Fruit fly (Drosophila melanogaster) whole organism, embryonic: Measurements from ENCODE around the gene CG43448.

Experiments used
- Ada2b ChIP-seq: fragments of 200-800 bp; sonication (Bioruptor generic); IDR thresholded peaks from 2 replicates; pipeline ENCODE4 v1.3.6; 2022; ENCODE audit warnings: missing biosample characterization, missing genetic modification characterization
- Asciz ChIP-seq: fragments of 200-800 bp; sonication (Bioruptor generic); optimal IDR thresholded peaks from 2 replicates; lab custom pipeline; 2017; ENCODE audit warnings: missing biosample characterization, mild to moderate bottlenecking, missing genetic modification characterization, missing genetic modification reagents
- CG10267 ChIP-seq: fragments of 200-800 bp; sonication (Bioruptor generic); optimal IDR thresholded peaks from 2 replicates; lab custom pipeline; 2018; ENCODE audit warnings: missing biosample characterization, mild to moderate bottlenecking, missing genetic modification characterization, moderate library complexity
- CG10462 ChIP-seq: fragments of 200-800 bp; sonication (Bioruptor generic); optimal IDR thresholded peaks from 2 replicates; lab custom pipeline; 2016; ENCODE audit warnings: missing biosample characterization, missing genetic modification characterization
- CG10543 ChIP-seq: fragments of 200-800 bp; sonication (Bioruptor generic); optimal IDR thresholded peaks from 3 replicates; lab custom pipeline; 2017; ENCODE audit warnings: missing biosample characterization, mild to moderate bottlenecking, missing genetic modification characterization, moderate library complexity
- CG10959 ChIP-seq: fragments of 200-800 bp; sonication (Bioruptor generic); IDR thresholded peaks from 2 replicates; pipeline ENCODE4 v1.3.6; 2022; ENCODE audit warnings: missing biosample characterization, missing genetic modification characterization
- CG12744 ChIP-seq: fragments of 200-800 bp; sonication (Bioruptor generic); optimal IDR thresholded peaks from 2 replicates; lab custom pipeline; 2016; ENCODE audit warnings: missing biosample characterization, missing genetic modification characterization
- CG14441 ChIP-seq: fragments of 200-800 bp; sonication (Bioruptor generic); IDR thresholded peaks from 2 replicates; pipeline ENCODE4 v1.3.6; 2022; ENCODE audit warnings: missing biosample characterization, missing genetic modification characterization
- CG1647 ChIP-seq: fragments of 200-800 bp; sonication (Bioruptor generic); optimal IDR thresholded peaks from 3 replicates; lab custom pipeline; 2016; ENCODE audit warnings: missing biosample characterization, missing genetic modification characterization
- CG16813 ChIP-seq: fragments of 200-800 bp; sonication (Bioruptor generic); IDR thresholded peaks from 3 replicates; pipeline ENCODE4 v1.3.6; 2022; ENCODE audit warnings: missing biosample characterization, missing genetic modification characterization; ENCODE audit not compliant: partially characterized antibody
- CG17568 ChIP-seq: fragments of 200-800 bp; sonication (Bioruptor generic); optimal IDR thresholded peaks from 2 replicates; lab custom pipeline; 2018; ENCODE audit warnings: missing biosample characterization, mild to moderate bottlenecking, missing genetic modification characterization, moderate library complexity
- CG2202 ChIP-seq: fragments of 200-800 bp; sonication (Bioruptor generic); optimal IDR thresholded peaks from 2 replicates; lab custom pipeline; 2018; ENCODE audit warnings: missing biosample characterization, mild to moderate bottlenecking, missing genetic modification characterization
- CG2712 ChIP-seq: fragments of 200-800 bp; optimal IDR thresholded peaks from 3 replicates; lab custom pipeline; 2019; ENCODE audit warnings: missing biosample characterization, mild to moderate bottlenecking, missing genetic modification characterization, moderate library complexity
- CG30020 ChIP-seq: fragments of 200-800 bp; optimal IDR thresholded peaks from 2 replicates; lab custom pipeline; 2019; ENCODE audit warnings: missing biosample characterization, mild to moderate bottlenecking, missing genetic modification characterization, moderate library complexity
- CG32772 ChIP-seq: fragments of 200-800 bp; sonication (Bioruptor generic); IDR thresholded peaks from 2 replicates; pipeline ENCODE4 v1.3.6; 2022; ENCODE audit warnings: missing biosample characterization, missing genetic modification characterization
- CG4328 ChIP-seq: fragments of 200-800 bp; sonication (Bioruptor generic); optimal IDR thresholded peaks from 3 replicates; lab custom pipeline; 2017; ENCODE audit warnings: missing biosample characterization, missing genetic modification reagents, missing genetic modification characterization
- CG4360 ChIP-seq: fragments of 200-800 bp; sonication (Bioruptor generic); IDR thresholded peaks from 2 replicates; pipeline ENCODE4 v1.3.6; 2022; ENCODE audit warnings: missing biosample characterization, missing genetic modification characterization
- CG8944 ChIP-seq: fragments of 200-800 bp; sonication (Bioruptor generic); optimal IDR thresholded peaks from 3 replicates; lab custom pipeline; 2016; ENCODE audit warnings: missing biosample characterization, missing genetic modification characterization
- CG9876 ChIP-seq: fragments of 200-800 bp; sonication (Bioruptor generic); optimal IDR thresholded peaks from 2 replicates; lab custom pipeline; 2016; ENCODE audit warnings: missing biosample characterization, missing genetic modification characterization
- CG9932 ChIP-seq: fragments of 200-800 bp; sonication (Bioruptor generic); IDR thresholded peaks from 2 replicates; pipeline ENCODE4 v1.3.6; 2022; ENCODE audit warnings: missing biosample characterization, missing genetic modification characterization
- CkIIα-i1 ChIP-seq: fragments of 200-800 bp; sonication (Bioruptor generic); IDR thresholded peaks from 2 replicates; pipeline ENCODE4 v1.3.6; 2022; ENCODE audit warnings: missing biosample characterization, missing genetic modification characterization
- CrebB ChIP-seq: fragments of 200-800 bp; sonication (Bioruptor generic); optimal IDR thresholded peaks from 3 replicates; lab custom pipeline; 2018; ENCODE audit warnings: missing biosample characterization, mild to moderate bottlenecking, missing genetic modification characterization
- Dip3 ChIP-seq: fragments of 200-800 bp; sonication (Bioruptor generic); optimal IDR thresholded peaks from 3 replicates; lab custom pipeline; 2016; ENCODE audit warnings: missing biosample characterization, missing genetic modification characterization
- Fer3 ChIP-seq: fragments of 200-800 bp; sonication (Bioruptor generic); optimal IDR thresholded peaks from 2 replicates; lab custom pipeline; 2018; ENCODE audit warnings: missing biosample characterization, mild to moderate bottlenecking, missing genetic modification characterization, moderate library complexity
- Gsc ChIP-seq: fragments of 200-800 bp; sonication (Bioruptor generic); IDR thresholded peaks from 2 replicates; pipeline ENCODE4 v1.3.6; 2022; ENCODE audit warnings: missing biosample characterization, missing genetic modification characterization
- H2.0 ChIP-seq: fragments of 200-800 bp; sonication (Bioruptor generic); IDR thresholded peaks from 2 replicates; pipeline ENCODE4 v1.3.6; 2022; ENCODE audit warnings: missing biosample characterization, missing genetic modification characterization
- HHEX ChIP-seq: fragments of 200-800 bp; sonication (Bioruptor generic); optimal IDR thresholded peaks from 3 replicates; lab custom pipeline; 2017; ENCODE audit warnings: missing biosample characterization, mild to moderate bottlenecking, missing genetic modification characterization, missing genetic modification reagents
- HLH4C ChIP-seq: fragments of 200-800 bp; sonication (Bioruptor generic); IDR thresholded peaks from 3 replicates; pipeline ENCODE4 v1.3.6; 2022; ENCODE audit warnings: missing biosample characterization, missing genetic modification characterization; ENCODE audit not compliant: partially characterized antibody
- Hey ChIP-seq: fragments of 200-800 bp; sonication (Bioruptor generic); optimal IDR thresholded peaks from 3 replicates; lab custom pipeline; 2018; ENCODE audit warnings: missing biosample characterization, mild to moderate bottlenecking, missing genetic modification characterization
- HmgZ ChIP-seq: fragments of 200-800 bp; sonication (Bioruptor generic); optimal IDR thresholded peaks from 2 replicates; lab custom pipeline; 2018; ENCODE audit warnings: missing biosample characterization, mild to moderate bottlenecking, missing genetic modification characterization
- Hmx ChIP-seq: fragments of 200-800 bp; sonication (Bioruptor generic); optimal IDR thresholded peaks from 2 replicates; lab custom pipeline; 2016; ENCODE audit warnings: missing biosample characterization, missing genetic modification characterization
- Max ChIP-seq: fragments of 200-800 bp; sonication (Bioruptor generic); optimal IDR thresholded peaks from 2 replicates; lab custom pipeline; 2016; ENCODE audit warnings: missing biosample characterization, mild to moderate bottlenecking, missing genetic modification characterization
- Sin3A ChIP-seq: fragments of >200 bp; optimal IDR thresholded peaks from 2 replicates; lab custom pipeline; 2018
- TFAM ChIP-seq: fragments of 200-800 bp; sonication (Bioruptor generic); optimal IDR thresholded peaks from 2 replicates; lab custom pipeline; 2017; ENCODE audit warnings: missing biosample characterization, missing genetic modification characterization, inconsistent platforms
- Usf ChIP-seq: fragments of 200-800 bp; sonication (Bioruptor generic); optimal IDR thresholded peaks from 2 replicates; lab custom pipeline; 2017; ENCODE audit warnings: missing genotype, missing biosample characterization, missing genetic modification characterization
- amos ChIP-seq: fragments of 200-800 bp; sonication (Bioruptor generic); IDR thresholded peaks from 2 replicates; pipeline ENCODE4 v1.3.6; 2022; ENCODE audit warnings: missing biosample characterization, missing genetic modification characterization; ENCODE audit not compliant: partially characterized antibody
- bigmax ChIP-seq: fragments of 200-800 bp; sonication (Bioruptor generic); optimal IDR thresholded peaks from 2 replicates; lab custom pipeline; 2018; ENCODE audit warnings: missing biosample characterization, mild to moderate bottlenecking, missing genetic modification characterization
- br ChIP-seq: fragments of >200 bp; optimal IDR thresholded peaks from 2 replicates; lab custom pipeline; 2017
- chn ChIP-seq: fragments of 200-800 bp; sonication (Bioruptor generic); optimal IDR thresholded peaks from 2 replicates; lab custom pipeline; 2016; ENCODE audit warnings: missing biosample characterization, missing genetic modification characterization
- corto ChIP-seq: fragments of 200-800 bp; sonication (Bioruptor generic); optimal IDR thresholded peaks from 2 replicates; lab custom pipeline; 2016; ENCODE audit warnings: missing biosample characterization, mild to moderate bottlenecking, missing genetic modification characterization, moderate library complexity
- fd102C ChIP-seq: fragments of 200-800 bp; sonication (Bioruptor generic); optimal IDR thresholded peaks from 2 replicates; lab custom pipeline; 2018; ENCODE audit warnings: missing biosample characterization, mild to moderate bottlenecking, missing genetic modification characterization, moderate library complexity
- fru ChIP-seq: fragments of >200 bp; optimal IDR thresholded peaks from 2 replicates; lab custom pipeline; 2017
- mam ChIP-seq: fragments of 200-800 bp; sonication (Bioruptor generic); optimal IDR thresholded peaks from 3 replicates; lab custom pipeline; 2016; ENCODE audit warnings: missing biosample characterization, missing genetic modification characterization
- nerfin-1 ChIP-seq: fragments of 200-800 bp; sonication (Bioruptor generic); optimal IDR thresholded peaks from 3 replicates; lab custom pipeline; 2019; ENCODE audit warnings: missing biosample characterization, mild to moderate bottlenecking, missing genetic modification characterization, moderate library complexity
- schlank ChIP-seq: fragments of 200-800 bp; sonication (Bioruptor generic); optimal IDR thresholded peaks from 2 replicates; lab custom pipeline; 2018; ENCODE audit warnings: missing biosample characterization, mild to moderate bottlenecking, missing genetic modification characterization
- stwl ChIP-seq: fragments of 200-800 bp; sonication (Bioruptor generic); optimal IDR thresholded peaks from 3 replicates; lab custom pipeline; 2018; ENCODE audit warnings: missing biosample characterization, mild to moderate bottlenecking, missing genetic modification characterization, moderate library complexity
- vvl ChIP-seq: fragments of 200-800 bp; sonication (Bioruptor generic); IDR thresholded peaks from 2 replicates; pipeline ENCODE4 v1.3.6; 2022; ENCODE audit warnings: missing biosample characterization, missing genetic modification characterization
- zf30C ChIP-seq: fragments of 200-800 bp; sonication (Bioruptor generic); optimal IDR thresholded peaks from 3 replicates; lab custom pipeline; 2018; ENCODE audit warnings: missing biosample characterization, mild to moderate bottlenecking, missing genetic modification characterization
- zfh1 ChIP-seq: fragments of 200-800 bp; sonication (Bioruptor generic); IDR thresholded peaks from 3 replicates; pipeline ENCODE4 v1.3.6; 2022; ENCODE audit warnings: missing biosample characterization, missing genetic modification characterization

Gene CG43448

dm6 chr3R:30203104-30203986 lies 34.2 kb downstream of the CG43448 start (continued):
- TF ChIP-seq Fer3 (tag; lab: Kevin White, UChicago): peak; percentile 96
- TF ChIP-seq CG14441 (GFP tag; lab: Robert Waterston, UW): peak; percentile 92
- peak; percentile 97 for TF ChIP-seq CG9876 (GFP tag; lab: Kevin White, UChicago)
- TF ChIP-seq CG10462 (GFP tag; lab: Kevin White, UChicago): peak; percentile 83
- TF ChIP-seq zfh1 (GFP tag; lab: Robert Waterston, UW): peak; percentile 88
- peak; percentile 8 for TF ChIP-seq stwl (tag; lab: Kevin White, UChicago)
- TF ChIP-seq CG8944 (GFP tag; lab: Kevin White, UChicago): peak; percentile 98
- TF ChIP-seq chn (GFP tag; lab: Kevin White, UChicago): peak; percentile 93
- peak; percentile 78 for TF ChIP-seq CrebB (tag; lab: Kevin White, UChicago)
- TF ChIP-seq mam: peak; percentile 98
- peak; percentile 74 for TF ChIP-seq CG17568 (GFP tag; lab: Kevin White, UChicago)
- no peak for TF ChIP-seq CG16813 (GFP tag; lab: Robert Waterston, UW)
- TF ChIP-seq Sin3A: no peak
- peak; percentile 90 for TF ChIP-seq CG4328 (GFP tag; lab: Kevin White, UChicago)
- no peak for TF ChIP-seq br (lab: Kevin White, UChicago)
- peak; percentile 88 for TF ChIP-seq CG10959 (GFP tag; lab: Robert Waterston, UW)
- peak; percentile 93 for TF ChIP-seq Hmx (GFP tag; lab: Kevin White, UChicago)
- TF ChIP-seq CG9932 (GFP tag; lab: Robert Waterston, UW): peak; percentile 97
- TF ChIP-seq vvl: peak; percentile 95
- TF ChIP-seq CG1647 (GFP tag; lab: Kevin White, UChicago): peak; percentile 97
- TF ChIP-seq schlank (tag; lab: Kevin White, UChicago): peak; percentile 83
- peak; percentile 90 for TF ChIP-seq nerfin-1
- no peak for TF ChIP-seq fru (lab: Kevin White, UChicago)
- TF ChIP-seq fd102C (GFP tag; lab: Kevin White, UChicago): peak; percentile 22
- TF ChIP-seq CG2712 (tag; lab: Kevin White, UChicago): peak; percentile 94
- 0 out of 3 replicates have a peak, but pooled peaks have one; percentile 29 for TF ChIP-seq HLH4C
- TF ChIP-seq CG2202 (tag; lab: Kevin White, UChicago): peak; percentile 81
- peak; percentile 91 for TF ChIP-seq CG10267
- peak; percentile 94 for TF ChIP-seq CG32772 (GFP tag; lab: Robert Waterston, UW)
- no peak for TF ChIP-seq corto (GFP tag; lab: Kevin White, UChicago)
- peak; percentile 76 for TF ChIP-seq CG30020 (tag; lab: Kevin White, UChicago)
- TF ChIP-seq TFAM (GFP tag; lab: Kevin White, UChicago): peak; percentile 87
- TF ChIP-seq HmgZ (tag; lab: Kevin White, UChicago): peak; percentile 94
- peak; percentile 97 for TF ChIP-seq Ada2b (GFP tag; lab: Robert Waterston, UW)
- peak; percentile 82; the same call in 1 of the 2 replicates for TF ChIP-seq Gsc (GFP tag; lab: Robert Waterston, UW)
- TF ChIP-seq CG12744 (GFP tag; lab: Kevin White, UChicago): peak; percentile 88
- peak; percentile 97 for TF ChIP-seq Max (GFP tag; lab: Kevin White, UChicago)
- peak; percentile 95 for TF ChIP-seq Asciz (GFP tag; lab: Kevin White, UChicago)
- peak; percentile 18; the same call in 1 of the 2 replicates for TF ChIP-seq CG4360 (GFP tag; lab: Robert Waterston, UW)
- TF ChIP-seq Dip3: peak; percentile 98
- peak; percentile 85 for TF ChIP-seq H2.0
- TF ChIP-seq Hey (tag; lab: Kevin White, UChicago): peak; percentile 60
- TF ChIP-seq amos (GFP tag; lab: Robert Waterston, UW): peak; percentile 38; the same call in 1 of the 2 replicates
- TF ChIP-seq CkIIα-i1 (GFP tag; lab: Robert Waterston, UW): peak; percentile 88
- TF ChIP-seq HHEX: peak; percentile 96
- TF ChIP-seq zf30C (GFP tag; lab: Kevin White, UChicago): no peak
- TF ChIP-seq Usf (GFP tag; lab: Kevin White, UChicago): peak; percentile 83
- TF ChIP-seq bigmax (GFP tag; lab: Kevin White, UChicago): no peak
- TF ChIP-seq CG10543: peak; percentile 92
